Worm (Caenorhabditis elegans) whole organism, L4/young adult: ENCODE data around the gene gcy-9.

Experiments used
- W03F9.2 ChIP-seq: fragments of 150-350 bp; optimal IDR thresholded peaks from 2 replicates; lab custom pipeline; 2014; ENCODE audit warnings: missing biosample characterization, missing genetic modification characterization
- dao-5 ChIP-seq: sonication (generic microtip); optimal IDR thresholded peaks from 2 replicates; lab custom pipeline; 2016; ENCODE audit warnings: missing genotype, missing genetic modification characterization, moderate library complexity, missing compliant biosample characterization
- him-1 ChIP-seq: sonication (generic microtip); optimal IDR thresholded peaks from 2 replicates; lab custom pipeline; 2016; ENCODE audit warnings: missing genotype, missing genetic modification reagents, missing genetic modification characterization, missing compliant biosample characterization

The gcy-9 gene

ce11 chrX:11365995-11366394 lies 28.3 kb upstream of the gcy-9 start:
- no peak for TF ChIP-seq dao-5 (tag; lab: Kevin White, UChicago)

ce11 chrX:11364914-11365313 lies 27.2 kb upstream of the gcy-9 start:
- TF ChIP-seq W03F9.2 (tag; lab: Kevin White, UChicago) (no peak), him-1 (no peak), dao-5 (tag; lab: Kevin White, UChicago) (no peak)

- no peak for TF ChIP-seq W03F9.2 (tag; lab: Kevin White, UChicago)
- no peak for TF ChIP-seq him-1
- TF ChIP-seq dao-5 (tag; lab: Kevin White, UChicago) = no peak
Measured at ce11 chrX:11357516-11357915, 19.8 kb upstream of the gcy-9 start, which contains the start of gene pgp-4. Gene pgp-4 (plus strand): TSS chrX:11357816.

- TF ChIP-seq W03F9.2 (tag; lab: Kevin White, UChicago) = no peak
- no peak for TF ChIP-seq dao-5 (tag; lab: Kevin White, UChicago)
- TF ChIP-seq him-1 = no peak
Measured at ce11 chrX:11355856-11356255, 18.2 kb upstream of the gcy-9 start.

ce11 chrX:11351856-11352255 lies 14.2 kb upstream of the gcy-9 start, which contains the start of gene pgp-3:
Gene pgp-3 (plus strand): TSS chrX:11352156.
- TF ChIP-seq W03F9.2 (tag; lab: Kevin White, UChicago) (no peak), him-1 (no peak), dao-5 (tag; lab: Kevin White, UChicago) (no peak)

- TF ChIP-seq him-1 (no peak), dao-5 (tag; lab: Kevin White, UChicago) (no peak)
Measured at ce11 chrX:11351288-11351687, 13.6 kb upstream of the gcy-9 start.

ce11 chrX:11346155-11346554 lies 8.5 kb upstream of the gcy-9 start, which contains the start of gene oct-2:
Gene oct-2 (plus strand): TSS chrX:11346455.
- TF ChIP-seq W03F9.2 (tag; lab: Kevin White, UChicago) (no peak), dao-5 (tag; lab: Kevin White, UChicago) (no peak), him-1 (no peak)

ce11 chrX:11345471-11345870 lies 7.8 kb upstream of the gcy-9 start:
- TF ChIP-seq dao-5 (tag; lab: Kevin White, UChicago) (no peak), him-1 (no peak), W03F9.2 (tag; lab: Kevin White, UChicago) (no peak)

ce11 chrX:11344899-11345298 lies 7.2 kb upstream of the gcy-9 start:
- TF ChIP-seq W03F9.2 (tag; lab: Kevin White, UChicago) = no peak
- TF ChIP-seq him-1 = no peak
- no peak for TF ChIP-seq dao-5 (tag; lab: Kevin White, UChicago)

- no peak for TF ChIP-seq W03F9.2 (tag; lab: Kevin White, UChicago)
- no peak for TF ChIP-seq dao-5 (tag; lab: Kevin White, UChicago)
- no peak for TF ChIP-seq him-1
Measured at ce11 chrX:11340478-11340877, 2.8 kb upstream of the gcy-9 start.

ce11 chrX:11339375-11339924 lies 1.8 kb upstream of the gcy-9 start, which contains the start of gene aco-1:
Gene aco-1 (plus strand): TSS chrX:11339874.
- TF ChIP-seq W03F9.2 (tag; lab: Kevin White, UChicago) (peak; percentile 48), dao-5 (tag; lab: Kevin White, UChicago) (no peak)

- no peak for TF ChIP-seq W03F9.2 (tag; lab: Kevin White, UChicago)
Measured at ce11 chrX:11337095-11337494, 588 bp downstream of the gcy-9 start.

ce11 chrX:11329424-11329823 lies 8.3 kb downstream of the gcy-9 start, which contains the start of gene npr-9:
Gene npr-9 (plus strand): TSS chrX:11329724.
- TF ChIP-seq W03F9.2 (tag; lab: Kevin White, UChicago) (no peak), dao-5 (tag; lab: Kevin White, UChicago) (no peak), him-1 (no peak)

ce11 chrX:11328710-11329109 lies 9.0 kb downstream of the gcy-9 start:
- TF ChIP-seq him-1 (no peak), dao-5 (tag; lab: Kevin White, UChicago) (no peak), W03F9.2 (tag; lab: Kevin White, UChicago) (no peak)

ce11 chrX:11326827-11327226 lies 10.9 kb downstream of the gcy-9 start, which contains the start of gene ZK455.5:
Gene ZK455.5 (minus strand): TSS chrX:11326927.
- no peak for TF ChIP-seq dao-5 (tag; lab: Kevin White, UChicago)
- TF ChIP-seq W03F9.2 (tag; lab: Kevin White, UChicago) = no peak
- no peak for TF ChIP-seq him-1
